Worm (Caenorhabditis elegans) whole organism, L1 larva: ENCODE data around the gene srz-70.

Experiments
- aha-1 ChIP-seq: fragments of 150-350 bp; optimal IDR thresholded peaks from 2 replicates; lab custom pipeline; 2014; ENCODE audit warnings: missing biosample characterization, missing genetic modification characterization
- blmp-1 ChIP-seq: fragments of 150-350 bp; optimal IDR thresholded peaks from 2 replicates; lab custom pipeline; 2014; ENCODE audit warnings: missing biosample characterization, missing genetic modification characterization
- ceh-63 ChIP-seq: fragments of 200-800 bp; sonication (Bioruptor generic); optimal IDR thresholded peaks from 2 replicates; lab custom pipeline; 2018; ENCODE audit warnings: mild to moderate bottlenecking, missing genetic modification characterization, missing compliant biosample characterization
- elt-2 ChIP-seq: sonication (generic microtip); optimal IDR thresholded peaks from 2 replicates; lab custom pipeline; 2016; ENCODE audit warnings: missing genetic modification characterization, mild to moderate bottlenecking, inconsistent platforms, missing compliant biosample characterization, missing genetic modification reagents
- mdl-1 ChIP-seq, 2 experiments: fragments of 150-350 bp; optimal IDR thresholded peaks; 2 replicates each; lab custom pipeline; 2014 to 2017; ENCODE audit warnings: missing biosample characterization in 2 of 2, missing genetic modification characterization in 2 of 2, inconsistent platforms in 1 of 2
- nhr-237 ChIP-seq: fragments of 150-350 bp; optimal IDR thresholded peaks from 2 replicates; lab custom pipeline; 2014; ENCODE audit warnings: missing biosample characterization, missing genetic modification characterization
- nhr-90 ChIP-seq: sonication (generic microtip); optimal IDR thresholded peaks from 2 replicates; lab custom pipeline; 2016; ENCODE audit warnings: mild to moderate bottlenecking, missing genetic modification characterization, missing compliant biosample characterization; ENCODE audit not compliant: poor library complexity
- pag-3 ChIP-seq: sonication (generic microtip); optimal IDR thresholded peaks from 2 replicates; lab custom pipeline; 2017; ENCODE audit warnings: missing genetic modification characterization, mild to moderate bottlenecking, missing compliant biosample characterization, antibody characterized with exemption, borderline replicate concordance; ENCODE audit not compliant: insufficient read depth
- vab-15 ChIP-seq: sonication (generic microtip); optimal IDR thresholded peaks from 2 replicates; lab custom pipeline; 2017; ENCODE audit warnings: missing genotype, mild to moderate bottlenecking, missing genetic modification characterization, missing compliant biosample characterization

- no peak for TF ChIP-seq elt-2 (tag; lab: Kevin White, UChicago)
- TF ChIP-seq aha-1 (tag; lab: Kevin White, UChicago) = no peak
- TF ChIP-seq nhr-237 (tag; lab: Kevin White, UChicago) = no peak
- no peak for TF ChIP-seq nhr-90 (tag; lab: Kevin White, UChicago)
- no peak for TF ChIP-seq ceh-63
- no peak for TF ChIP-seq vab-15
- no peak for TF ChIP-seq pag-3 (tag; lab: Kevin White, UChicago)
- no peak for TF ChIP-seq blmp-1 (tag; lab: Kevin White, UChicago)
- TF ChIP-seq mdl-1 (tag; optimal IDR thresholded peaks at IDR 0.05; lab: Kevin White, UChicago) = no peak
Measured at ce11 chrIV:3527878-3528277, 49.1 kb upstream of the srz-70 start.
